Fruit fly (Drosophila melanogaster): ENCODE measurements around the gene wds.

wds gene

dm6 chrX:2585716-2586082 lies at the start of gene wds:
wds (plus strand) TSS chrX:2585980.
- TF ChIP-seq CG8478 (optimal IDR thresholded peaks at IDR 0.05), result no peak
- TF ChIP-seq CTCF (optimal IDR thresholded peaks at IDR 0.05), result peak in 1 of 2 experiments; percentile 19

- no peak for TF ChIP-seq CG8478 (optimal IDR thresholded peaks at IDR 0.05)
- no peak for TF ChIP-seq CTCF (optimal IDR thresholded peaks at IDR 0.05)
These were observed 49.6 kb upstream of the wds start for dm6 chrX:2536136-2536535.

DNA sequence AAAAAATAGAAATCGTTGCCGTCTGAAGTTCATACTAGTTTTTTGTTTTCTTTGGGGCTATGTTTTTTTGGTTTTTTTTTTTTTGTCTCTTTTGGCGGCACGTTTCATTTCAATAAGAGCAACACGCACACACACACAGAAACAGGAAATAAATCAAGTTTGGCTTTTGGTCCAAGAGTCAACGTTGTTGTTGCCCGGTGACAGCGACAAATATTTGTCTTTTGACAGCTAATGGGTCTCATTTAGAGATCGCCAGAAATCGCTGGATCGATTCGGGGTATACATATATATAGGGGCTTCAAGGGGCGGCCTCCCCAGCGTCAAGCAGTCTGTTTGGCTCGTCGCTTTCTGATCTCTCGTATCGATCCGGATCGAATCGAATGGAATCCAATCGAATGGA lies 48.4 kb upstream of the wds start:
- TF ChIP-seq CG8478 (optimal IDR thresholded peaks at IDR 0.05) (no peak), CTCF (optimal IDR thresholded peaks at IDR 0.05) (no peak)

DNA sequence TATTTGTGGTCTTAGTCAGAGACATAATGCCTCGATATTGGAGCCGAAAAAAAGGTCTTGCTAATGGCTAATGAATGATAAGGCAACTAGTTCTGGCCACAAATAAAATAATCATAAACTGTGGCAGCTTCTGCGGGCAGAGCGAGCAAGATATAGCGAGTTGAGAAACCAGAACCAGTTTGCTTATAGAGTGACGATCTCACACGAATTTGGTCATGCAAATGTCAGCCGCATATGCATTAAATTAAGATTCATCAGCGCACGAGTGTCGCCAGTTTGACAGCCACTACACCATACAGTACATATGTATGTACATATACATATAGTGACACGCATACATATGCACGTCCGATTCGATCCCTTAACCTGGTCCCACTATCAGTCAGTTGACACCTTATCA lies 47.4 kb upstream of the wds start:
- no peak for TF ChIP-seq CG8478 (optimal IDR thresholded peaks at IDR 0.05)
- TF ChIP-seq CTCF (optimal IDR thresholded peaks at IDR 0.05), result no peak

dm6 chrX:2539495-2539894 lies 46.3 kb upstream of the wds start:
- TF ChIP-seq CG8478 (optimal IDR thresholded peaks at IDR 0.05), result no peak
- TF ChIP-seq CTCF (optimal IDR thresholded peaks at IDR 0.05), result no peak

DNA sequence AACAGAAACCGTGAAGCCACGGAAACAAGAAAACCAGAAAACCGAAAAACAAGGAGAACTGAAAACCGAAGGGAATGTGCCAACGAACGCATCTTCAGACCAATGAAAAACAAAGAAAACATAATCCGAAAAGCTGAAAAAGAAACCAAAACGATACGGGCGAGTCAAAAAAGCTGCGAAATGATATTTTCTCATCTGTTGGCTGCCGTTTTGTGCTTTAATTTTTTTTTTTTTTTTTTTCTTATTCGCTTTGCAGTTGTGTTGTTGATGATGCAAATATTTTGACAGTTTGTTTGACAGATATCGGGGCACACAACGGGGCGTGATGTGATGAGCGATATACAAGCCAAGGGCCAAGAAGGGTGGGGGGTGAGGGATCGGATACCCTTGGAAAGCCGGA lies 43.3 kb upstream of the wds start:
- TF ChIP-seq CG8478 (optimal IDR thresholded peaks at IDR 0.05) (no peak), CTCF (optimal IDR thresholded peaks at IDR 0.05) (no peak)

DNA sequence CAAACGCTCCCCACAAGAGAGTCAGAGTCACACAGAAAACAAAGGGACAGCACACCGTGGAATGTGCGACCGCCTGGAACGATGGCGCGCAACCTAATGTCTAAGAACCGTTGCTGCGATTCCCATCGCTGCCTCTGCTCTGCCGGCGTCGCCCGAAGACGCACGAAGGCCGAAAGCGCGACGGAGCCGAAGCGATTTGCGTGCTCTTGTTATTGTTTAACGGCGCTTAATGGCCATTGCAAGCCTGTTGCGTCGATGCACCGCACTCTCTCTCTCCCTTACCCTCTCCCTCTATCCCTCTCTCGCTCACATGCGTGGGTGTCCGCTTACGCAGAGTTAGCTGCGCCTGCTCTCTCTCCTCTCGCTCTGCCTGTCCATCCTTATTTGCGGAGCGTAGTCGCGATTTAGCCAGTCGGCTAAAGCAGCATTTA lies 40.4 kb upstream of the wds start, which contains the start of gene trol:
Gene trol (minus strand): TSS at position 100 of the 431 bp plus-strand sequence.
- no peak for TF ChIP-seq CG8478 (optimal IDR thresholded peaks at IDR 0.05)
- no peak for TF ChIP-seq CTCF (optimal IDR thresholded peaks at IDR 0.05)

dm6 chrX:2546260-2546659 lies 39.5 kb upstream of the wds start:
- TF ChIP-seq CG8478 (optimal IDR thresholded peaks at IDR 0.05), result no peak
- no peak for TF ChIP-seq CTCF (optimal IDR thresholded peaks at IDR 0.05)

dm6 chrX:2546664-2547487 lies 38.9 kb upstream of the wds start:
- no peak for TF ChIP-seq CTCF (optimal IDR thresholded peaks at IDR 0.05)
- no peak for TF ChIP-seq CG8478 (optimal IDR thresholded peaks at IDR 0.05)

DNA sequence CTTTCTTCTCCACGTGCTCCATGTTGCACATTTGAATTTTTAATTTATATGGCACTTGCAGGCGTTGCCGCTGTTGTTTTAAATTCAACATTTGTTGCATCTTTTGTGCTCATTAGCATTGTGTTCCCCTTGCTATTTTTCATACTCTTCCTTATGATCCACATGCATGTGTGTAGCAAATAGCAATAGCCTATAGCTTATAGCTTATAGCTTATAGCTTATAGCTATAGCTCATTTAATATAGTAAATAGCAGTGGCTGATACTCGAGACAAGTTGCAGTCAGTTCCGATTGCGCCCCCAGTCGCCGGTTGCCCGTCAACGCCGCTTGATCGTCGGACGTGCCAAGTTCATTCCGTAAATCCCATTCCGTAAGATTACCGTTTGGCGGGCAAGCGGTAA lies 33.9 kb upstream of the wds start, which contains the start of gene Pdfr:
Gene Pdfr (plus strand): TSS at position 301 of the 400 bp plus-strand sequence.
- TF ChIP-seq CG8478 (optimal IDR thresholded peaks at IDR 0.05) (no peak), CTCF (optimal IDR thresholded peaks at IDR 0.05) (no peak)

- TF ChIP-seq CG8478 (optimal IDR thresholded peaks at IDR 0.05) (no peak), CTCF (optimal IDR thresholded peaks at IDR 0.05) (no peak)
These were observed 31.9 kb upstream of the wds start for dm6 chrX:2553862-2554261.

DNA sequence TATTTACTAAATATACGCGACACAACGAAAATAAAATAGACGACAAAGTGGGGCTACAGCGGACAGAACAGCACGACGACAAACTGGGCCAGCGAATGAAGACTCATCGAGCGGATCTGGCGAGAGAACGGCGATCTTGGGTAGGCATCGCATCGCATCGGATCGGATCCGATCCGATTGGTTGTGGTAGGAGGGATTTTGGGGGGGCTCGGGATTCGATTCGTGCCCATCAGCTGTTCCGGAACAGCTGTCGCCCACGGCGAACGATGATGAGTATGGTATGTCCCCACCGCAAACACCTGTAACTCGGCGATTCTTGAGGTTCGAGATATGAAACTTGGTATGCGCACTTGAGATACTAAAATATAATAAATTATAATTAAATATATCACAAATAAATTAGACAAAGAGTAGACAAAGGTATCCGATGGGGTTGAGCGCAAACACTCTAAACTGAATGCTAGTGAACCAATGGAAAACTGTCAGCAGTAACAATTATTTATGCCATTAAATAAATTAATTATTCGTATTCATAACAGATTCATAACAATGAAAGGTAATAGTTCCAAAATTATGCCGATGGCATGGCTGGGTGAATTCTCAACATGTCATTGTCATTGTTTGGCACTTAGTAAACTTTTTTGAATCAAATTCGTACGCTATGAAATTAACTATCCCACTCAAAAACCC lies 5.3 kb upstream of the wds start, which contains the start of the genes Vha36-3 and AANATL7:
Gene Vha36-3 (minus strand): TSS at position 242 of the 690 bp plus-strand sequence.
Gene AANATL7 (plus strand): TSS at position 640 of the 690 bp plus-strand sequence.
- TF ChIP-seq CG8478 (optimal IDR thresholded peaks at IDR 0.05) (no peak), CTCF (optimal IDR thresholded peaks at IDR 0.05) (no peak)

- TF ChIP-seq CG8478 (optimal IDR thresholded peaks at IDR 0.05), result no peak
- no peak for TF ChIP-seq CTCF (optimal IDR thresholded peaks at IDR 0.05)
These were observed 3.8 kb upstream of the wds start for dm6 chrX:2581793-2582503.

- no peak for TF ChIP-seq CTCF (optimal IDR thresholded peaks at IDR 0.05)
- no peak for TF ChIP-seq CG8478 (optimal IDR thresholded peaks at IDR 0.05)
These were observed 595 bp upstream of the wds start, which contains the start of gene CG13760 for dm6 chrX:2585055-2585715. CG13760 (minus strand) TSS chrX:2585699.
